Worm (Caenorhabditis elegans) whole organism, L1 larva: ENCODE results near the gene F07F6.8.

Experiments used
- C04F5.9 ChIP-seq: sonication (generic microtip); optimal IDR thresholded peaks from 2 replicates; lab custom pipeline; 2016; ENCODE audit warnings: missing genetic modification characterization, missing compliant biosample characterization
- C34B4.2 ChIP-seq: sonication (generic microtip); optimal IDR thresholded peaks from 2 replicates; lab custom pipeline; 2017; ENCODE audit warnings: mild to moderate bottlenecking, missing genetic modification characterization, missing compliant biosample characterization
- F16B12.6 ChIP-seq: fragments of 150-350 bp; optimal IDR thresholded peaks from 2 replicates; lab custom pipeline; 2014; ENCODE audit warnings: missing biosample characterization, missing genetic modification characterization
- aha-1 ChIP-seq: fragments of 150-350 bp; optimal IDR thresholded peaks from 2 replicates; lab custom pipeline; 2014; ENCODE audit warnings: missing biosample characterization, missing genetic modification characterization
- ama-1 ChIP-seq: fragments of 150-350 bp; optimal IDR thresholded peaks from 2 replicates; lab custom pipeline; 2014
- blmp-1 ChIP-seq: fragments of 150-350 bp; optimal IDR thresholded peaks from 2 replicates; lab custom pipeline; 2014; ENCODE audit warnings: missing biosample characterization, missing genetic modification characterization
- ceh-8 ChIP-seq: fragments of 200-800 bp; sonication (Bioruptor generic); optimal IDR thresholded peaks from 2 replicates; lab custom pipeline; 2018; ENCODE audit warnings: mild to moderate bottlenecking, missing genetic modification characterization, moderate library complexity, missing compliant biosample characterization
- ceh-88 ChIP-seq: fragments of 200-800 bp; sonication (Bioruptor generic); IDR thresholded peaks from 2 replicates; pipeline ENCODE4 v1.3.6; 2022; ENCODE audit warnings: missing genetic modification characterization, missing compliant biosample characterization
- ceh-90 ChIP-seq: sonication (generic microtip); optimal IDR thresholded peaks from 2 replicates; lab custom pipeline; 2016; ENCODE audit warnings: missing genetic modification characterization, missing compliant biosample characterization
- dpl-1 ChIP-seq, 3 experiments: fragments of 150-350 bp in 2 of 3; sonication (generic microtip) in 1 of 3; optimal IDR thresholded peaks; 2 replicates each; lab custom pipeline; 2014 to 2017; ENCODE audit warnings: missing biosample characterization in 3 of 3, missing genetic modification characterization in 3 of 3, missing genetic modification reagents in 3 of 3
- dsc-1 ChIP-seq: sonication (generic microtip); optimal IDR thresholded peaks from 2 replicates; lab custom pipeline; 2016; ENCODE audit warnings: mild to moderate bottlenecking, missing genetic modification characterization, missing compliant biosample characterization
- efl-1 ChIP-seq, 4 experiments: fragments of 150-350 bp; optimal IDR thresholded peaks in 3 of 4; peaks in 1 of 4; 1 replicate in 1 of 4; 2 replicates in 3 of 4; lab custom pipeline; 2014; ENCODE audit warnings: missing biosample characterization in 2 of 4, missing genetic modification characterization in 2 of 4, missing genetic modification reagents in 2 of 4
- elt-2 ChIP-seq: sonication (generic microtip); optimal IDR thresholded peaks from 2 replicates; lab custom pipeline; 2016; ENCODE audit warnings: missing genetic modification characterization, mild to moderate bottlenecking, inconsistent platforms, missing compliant biosample characterization, missing genetic modification reagents
- elt-3 ChIP-seq, 6 experiments: fragments of 150-350 bp in 1 of 6; sonication (generic microtip); optimal IDR thresholded peaks; 2 replicates each; lab custom pipeline; 2017 to 2018; ENCODE audit warnings: missing biosample characterization in 6 of 6, missing genetic modification characterization in 6 of 6, inconsistent platforms in 1 of 6
- ets-5 ChIP-seq: fragments of 200-800 bp; sonication (Bioruptor generic); IDR thresholded peaks from 2 replicates; pipeline ENCODE4 v1.3.6; 2022; ENCODE audit warnings: missing genetic modification characterization, missing compliant biosample characterization
- fkh-10 ChIP-seq: sonication (generic microtip); optimal IDR thresholded peaks from 2 replicates; lab custom pipeline; 2017; ENCODE audit warnings: missing biosample characterization, missing genetic modification reagents, missing genetic modification characterization
- fkh-4 ChIP-seq: sonication (generic microtip); optimal IDR thresholded peaks from 2 replicates; lab custom pipeline; 2016; ENCODE audit warnings: missing compliant biosample characterization, missing genetic modification characterization, borderline replicate concordance
- fos-1 ChIP-seq: fragments of 150-350 bp; optimal IDR thresholded peaks from 2 replicates; lab custom pipeline; 2014; ENCODE audit warnings: missing biosample characterization, missing genetic modification characterization
- grh-1 ChIP-seq: fragments of 200-800 bp; sonication (Bioruptor generic); IDR thresholded peaks from 2 replicates; pipeline ENCODE4 v1.3.6; 2022; ENCODE audit warnings: missing genetic modification reagents, missing genetic modification characterization, missing compliant biosample characterization
- hlh-17 ChIP-seq: fragments of 200-800 bp; sonication (Bioruptor generic); optimal IDR thresholded peaks from 2 replicates; lab custom pipeline; 2018; ENCODE audit warnings: missing genetic modification characterization, mild to moderate bottlenecking, missing compliant biosample characterization, moderate library complexity, borderline replicate concordance
- hlh-4 ChIP-seq: sonication (generic microtip); optimal IDR thresholded peaks from 2 replicates; lab custom pipeline; 2016; ENCODE audit warnings: mild to moderate bottlenecking, missing genetic modification characterization, missing compliant biosample characterization
- irx-1 ChIP-seq: sonication (generic microtip); optimal IDR thresholded peaks from 2 replicates; lab custom pipeline; 2016; ENCODE audit warnings: missing genetic modification characterization, missing compliant biosample characterization
- jun-1 ChIP-seq: fragments of 150-350 bp; optimal IDR thresholded peaks from 2 replicates; lab custom pipeline; 2014; ENCODE audit warnings: missing biosample characterization, missing genetic modification reagents, missing genetic modification characterization
- lin-14 ChIP-seq: fragments of 200-800 bp; sonication (Bioruptor generic); optimal IDR thresholded peaks from 2 replicates; lab custom pipeline; 2018; ENCODE audit warnings: mild to moderate bottlenecking, missing genetic modification characterization, moderate library complexity, missing compliant biosample characterization
- lin-15B ChIP-seq: fragments of 150-350 bp; sonication (generic microtip); optimal IDR thresholded peaks from 3 replicates; lab custom pipeline; 2014; ENCODE audit warnings: missing biosample characterization, missing genetic modification characterization
- mab-9 ChIP-seq: fragments of 200-800 bp; sonication (Bioruptor generic); IDR thresholded peaks from 2 replicates; pipeline ENCODE4 v1.3.6; 2022; ENCODE audit warnings: missing genetic modification reagents, missing genetic modification characterization, missing compliant biosample characterization
- mep-1 ChIP-seq: fragments of 150-350 bp; optimal IDR thresholded peaks from 2 replicates; lab custom pipeline; 2014; ENCODE audit warnings: missing biosample characterization, missing genetic modification characterization
- nhr-11 ChIP-seq: fragments of 150-350 bp; optimal IDR thresholded peaks from 2 replicates; lab custom pipeline; 2014; ENCODE audit warnings: missing biosample characterization, missing genetic modification characterization
- nhr-20 ChIP-seq: sonication (generic microtip); optimal IDR thresholded peaks from 2 replicates; lab custom pipeline; 2016; ENCODE audit warnings: mild to moderate bottlenecking, missing genetic modification characterization, missing compliant biosample characterization
- nhr-237 ChIP-seq: fragments of 150-350 bp; optimal IDR thresholded peaks from 2 replicates; lab custom pipeline; 2014; ENCODE audit warnings: missing biosample characterization, missing genetic modification characterization
- pag-3 ChIP-seq: sonication (generic microtip); optimal IDR thresholded peaks from 2 replicates; lab custom pipeline; 2017; ENCODE audit warnings: missing genetic modification characterization, mild to moderate bottlenecking, missing compliant biosample characterization, antibody characterized with exemption, borderline replicate concordance; ENCODE audit not compliant: insufficient read depth
- pqm-1 ChIP-seq: sonication (generic microtip); optimal IDR thresholded peaks from 3 replicates; lab custom pipeline; 2017; ENCODE audit warnings: missing biosample characterization, missing genetic modification characterization
- snu-23 ChIP-seq: sonication (generic microtip); optimal IDR thresholded peaks from 2 replicates; lab custom pipeline; 2016; ENCODE audit warnings: missing genetic modification characterization, missing compliant biosample characterization
- sox-4 ChIP-seq: sonication (generic microtip); optimal IDR thresholded peaks from 2 replicates; lab custom pipeline; 2016; ENCODE audit warnings: missing genetic modification characterization, missing compliant biosample characterization
- sptf-1 ChIP-seq: fragments of 150-350 bp; optimal IDR thresholded peaks from 2 replicates; lab custom pipeline; 2014; ENCODE audit warnings: missing biosample characterization, missing genetic modification characterization
- unc-86 ChIP-seq: sonication (generic microtip); optimal IDR thresholded peaks from 2 replicates; lab custom pipeline; 2016; ENCODE audit warnings: missing genetic modification characterization, missing compliant biosample characterization
- vab-15 ChIP-seq: sonication (generic microtip); optimal IDR thresholded peaks from 2 replicates; lab custom pipeline; 2017; ENCODE audit warnings: missing genotype, mild to moderate bottlenecking, missing genetic modification characterization, missing compliant biosample characterization
- zip-4 ChIP-seq: fragments of 200-800 bp; sonication (Bioruptor generic); optimal IDR thresholded peaks from 2 replicates; lab custom pipeline; 2018; ENCODE audit warnings: mild to moderate bottlenecking, missing genetic modification characterization, moderate library complexity, missing compliant biosample characterization
- ztf-11 ChIP-seq, 2 experiments: sonication (generic microtip); optimal IDR thresholded peaks; 2 replicates each; lab custom pipeline; 2016 to 2017; ENCODE audit warnings: missing genetic modification characterization in 2 of 2, missing biosample characterization in 1 of 2, missing compliant biosample characterization in 1 of 2

Gene F07F6.8

ce11 chrII:5418317-5418716, 7.2 kb downstream of the F07F6.8 start:
- TF ChIP-seq sptf-1 (no peak), irx-1 (no peak), F16B12.6 (no peak), jun-1 (tag; lab: Kevin White, UChicago) (no peak), fos-1 (no peak), ama-1 (lab: Kevin White, UChicago) (no peak), sox-4 (tag; lab: Kevin White, UChicago) (no peak), fkh-4 (tag; lab: Kevin White, UChicago) (no peak), blmp-1 (no peak), hlh-17 (GFP tag; lab: Kevin White, UChicago) (no peak), nhr-11 (tag; lab: Kevin White, UChicago) (no peak), lin-14 (no peak), nhr-237 (tag; lab: Kevin White, UChicago) (no peak), aha-1 (tag; lab: Kevin White, UChicago) (no peak), dsc-1 (tag; lab: Kevin White, UChicago) (no peak), mep-1 (tag; lab: Kevin White, UChicago) (no peak), mab-9 (GFP tag; lab: Robert Waterston, UW) (no peak)

- TF ChIP-seq efl-1 (optimal IDR thresholded peaks at IDR 0.05; lab: Kevin White, UChicago) (no peak), efl-1 (GFP tag; optimal IDR thresholded peaks at IDR 0.05 in 1 of 2; lab: Kevin White, UChicago) (peak in 1 of 2 experiments; percentile 23), pag-3 (tag; lab: Kevin White, UChicago) (no peak)
These were observed 7.6 kb downstream of the F07F6.8 start for ce11 chrII:5417905-5418304.

ce11 chrII:5416204-5416764, 9.2 kb downstream of the F07F6.8 start, which contains the start of gene EEED8.2:
EEED8.2 (plus strand) TSS chrII:5416714.
- TF ChIP-seq pag-3 (tag; lab: Kevin White, UChicago) (no peak), ceh-90 (tag; lab: Kevin White, UChicago) (no peak), vab-15 (tag; lab: Kevin White, UChicago) (no peak), elt-3 (tag; optimal IDR thresholded peaks at IDR 0.05; lab: Kevin White, UChicago) (peak in 1 of 6 experiments; percentile 2), lin-15B (tag; lab: Kevin White, UChicago) (no peak), ztf-11 (tag; optimal IDR thresholded peaks at IDR 0.05; lab: Kevin White, UChicago) (no peak), elt-2 (tag; lab: Kevin White, UChicago) (no peak), irx-1 (no peak), ets-5 (GFP tag; lab: Robert Waterston, UW) (no peak), blmp-1 (peak; percentile 14)
- TF ChIP-seq, all 84 proteins: peak for 2

- TF ChIP-seq ceh-88 (GFP tag; lab: Robert Waterston, UW) (no peak), pag-3 (tag; lab: Kevin White, UChicago) (no peak), snu-23 (no peak), vab-15 (tag; lab: Kevin White, UChicago) (no peak), C04F5.9 (no peak), dsc-1 (tag; lab: Kevin White, UChicago) (no peak), ceh-8 (GFP tag; lab: Kevin White, UChicago) (no peak), ets-5 (GFP tag; lab: Robert Waterston, UW) (no peak), fkh-10 (no peak), pqm-1 (tag; lab: Kevin White, UChicago) (no peak), hlh-4 (tag; lab: Kevin White, UChicago) (no peak), unc-86 (tag; lab: Kevin White, UChicago) (no peak), grh-1 (GFP tag; lab: Robert Waterston, UW) (no peak), efl-1 (optimal IDR thresholded peaks at IDR 0.05; lab: Kevin White, UChicago) (no peak), efl-1 (GFP tag; optimal IDR thresholded peaks at IDR 0.05 in 1 of 2; lab: Kevin White, UChicago) (no peak), zip-4 (no peak), dpl-1 (GFP tag; optimal IDR thresholded peaks at IDR 0.05; lab: Kevin White, UChicago) (no peak), nhr-20 (tag; lab: Kevin White, UChicago) (no peak), C34B4.2 (tag; lab: Kevin White, UChicago) (no peak)
These were observed 11.5 kb downstream of the F07F6.8 start, which contains the start of the genes EEED8.14 and EEED8.3 for ce11 chrII:5414040-5414439. EEED8.14 (minus strand) TSS chrII:5414052. EEED8.3 (plus strand) TSS chrII:5414276.
